Worm (Caenorhabditis elegans) whole organism, L2 larva: ENCODE data around the gene jmjd-3.1.

Experiments used
- ama-1 ChIP-seq: fragments of 150-350 bp; optimal IDR thresholded peaks from 2 replicates; lab custom pipeline; 2018; ENCODE audit warnings: inconsistent platforms
- lin-11 ChIP-seq: fragments of 150-350 bp; sonication (generic microtip); optimal IDR thresholded peaks from 2 replicates; lab custom pipeline; 2014; ENCODE audit warnings: missing biosample characterization, missing genetic modification characterization, inconsistent platforms, mixed read lengths
- nhr-11 ChIP-seq: fragments of 150-350 bp; optimal IDR thresholded peaks from 2 replicates; lab custom pipeline; 2014; ENCODE audit warnings: missing biosample characterization, missing genetic modification characterization
- nhr-12 ChIP-seq: fragments of 150-350 bp; optimal IDR thresholded peaks from 2 replicates; lab custom pipeline; 2014; ENCODE audit warnings: missing biosample characterization, missing genetic modification characterization
- nhr-237 ChIP-seq: fragments of 150-350 bp; optimal IDR thresholded peaks from 2 replicates; lab custom pipeline; 2014; ENCODE audit warnings: missing biosample characterization, missing genetic modification characterization
- nhr-6 ChIP-seq: fragments of 150-350 bp; optimal IDR thresholded peaks from 2 replicates; lab custom pipeline; 2014; ENCODE audit warnings: missing biosample characterization, missing genetic modification characterization
- skn-1 ChIP-seq: sonication (generic microtip); optimal IDR thresholded peaks from 2 replicates; lab custom pipeline; 2017; ENCODE audit warnings: missing biosample characterization, missing genetic modification characterization
- snpc-4 ChIP-seq: fragments of 150-350 bp; optimal IDR thresholded peaks from 2 replicates; lab custom pipeline; 2014; ENCODE audit warnings: missing biosample characterization, missing genetic modification characterization
- unc-62 ChIP-seq: fragments of 150-350 bp; optimal IDR thresholded peaks from 2 replicates; lab custom pipeline; 2014; ENCODE audit warnings: missing biosample characterization, missing genetic modification reagents, missing genetic modification characterization
- zag-1 ChIP-seq: fragments of 150-350 bp; optimal IDR thresholded peaks from 2 replicates; lab custom pipeline; 2014; ENCODE audit warnings: missing biosample characterization, missing genetic modification characterization
- ztf-11 ChIP-seq: sonication (generic microtip); optimal IDR thresholded peaks from 2 replicates; lab custom pipeline; 2017; ENCODE audit warnings: missing biosample characterization, missing genetic modification characterization

ce11 chrX:8556614-8557196, 14.1 kb upstream of the jmjd-3.1 start, which contains the start of gene utx-1:
- TF ChIP-seq unc-62 (GFP tag; lab: Kevin White, UChicago) = no peak
- no peak for TF ChIP-seq snpc-4 (tag; lab: Kevin White, UChicago)
- no peak for TF ChIP-seq ztf-11 (tag; lab: Kevin White, UChicago)
- TF ChIP-seq nhr-237 = no peak
- no peak for TF ChIP-seq skn-1 (tag; lab: Kevin White, UChicago)
- no peak for TF ChIP-seq nhr-6 (tag; lab: Kevin White, UChicago)
- TF ChIP-seq ama-1 = no peak
- TF ChIP-seq nhr-12 (tag; lab: Kevin White, UChicago) = no peak
- no peak for TF ChIP-seq nhr-11
- no peak for TF ChIP-seq zag-1 (tag; lab: Kevin White, UChicago)
- TF ChIP-seq lin-11 = no peak
